Fruit fly (Drosophila melanogaster): Measurements from ENCODE around the gene CG7208.

Gene CG7208

DNA sequence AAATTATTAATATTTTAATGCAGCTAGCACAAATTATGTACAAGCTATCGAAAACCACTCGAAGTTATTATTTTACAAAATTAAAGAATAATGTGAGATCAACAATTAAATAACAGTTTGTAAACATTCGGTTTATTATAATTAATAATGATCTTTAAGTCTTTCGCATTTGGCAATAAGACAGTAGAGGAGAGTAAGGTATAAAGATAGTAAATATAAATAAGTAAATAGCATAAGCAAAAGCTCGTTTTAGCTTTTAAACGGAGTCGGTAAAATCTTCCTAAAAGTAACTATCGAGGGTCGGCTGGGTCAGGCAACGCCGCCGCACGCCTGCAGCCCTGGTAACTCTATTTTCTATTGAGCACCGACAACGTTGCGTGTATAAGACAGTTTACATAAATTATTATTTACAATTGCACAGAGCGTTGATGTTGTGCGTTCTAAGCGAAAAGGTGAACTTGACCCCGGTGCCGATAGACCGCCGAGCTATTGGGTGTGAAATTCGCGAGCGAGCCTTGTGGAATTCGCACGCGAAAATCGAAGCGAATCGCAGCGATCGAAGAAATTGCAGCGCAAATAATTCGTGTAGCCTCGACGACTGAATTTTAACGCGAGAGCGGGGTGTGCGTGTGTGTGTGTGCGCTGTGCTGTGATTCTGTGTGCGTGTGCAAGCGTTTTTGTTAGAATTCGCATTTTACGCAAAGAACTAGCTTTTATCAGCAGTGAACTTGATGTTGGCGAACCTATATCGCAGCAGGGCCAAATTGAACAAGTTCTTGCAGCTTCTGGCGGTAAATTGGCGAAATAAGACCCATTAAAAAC, 17.9 kb downstream of the CG7208 start, which contains the start of gene wrd (continued):
- TF ChIP-seq sob (GFP tag; IDR thresholded peaks at IDR 0.05) (no peak), Vsx1 (GFP tag; optimal IDR thresholded peaks at IDR 0.05) (no peak), Abd-B (GFP tag; optimal IDR thresholded peaks at IDR 0.05) (peak; percentile 29), pum (GFP tag; optimal IDR thresholded peaks at IDR 0.05) (no peak), CG1602 (GFP tag; optimal IDR thresholded peaks at IDR 0.05) (peak; percentile 35), CG34224 (GFP tag; IDR thresholded peaks at IDR 0.05; ENCODE audit: partially characterized antibody) (no peak; the same call in 2 of the 3 replicates), HLH4C (GFP tag; IDR thresholded peaks at IDR 0.05; ENCODE audit: partially characterized antibody) (no peak), HLH54F (GFP tag; optimal IDR thresholded peaks at IDR 0.05) (no peak), CG17568 (GFP tag; optimal IDR thresholded peaks at IDR 0.05) (no peak), wdn (GFP tag; IDR thresholded peaks at IDR 0.05) (no peak), CG15269 (tag; optimal IDR thresholded peaks at IDR 0.05) (no peak), sim (GFP tag; IDR thresholded peaks at IDR 0.05) (no peak), CG5953 (GFP tag; IDR thresholded peaks at IDR 0.05) (no peak), CG18764 (GFP tag; optimal IDR thresholded peaks at IDR 0.05) (no peak), salm (tag; optimal IDR thresholded peaks at IDR 0.05) (no peak), bsh (GFP tag; optimal IDR thresholded peaks at IDR 0.05) (no peak), sug (tag; optimal IDR thresholded peaks at IDR 0.05) (no peak), Trl (optimal IDR thresholded peaks at IDR 0.05) (no peak), Trl (GFP tag; optimal IDR thresholded peaks at IDR 0.05) (no peak), Ets97D (GFP tag; optimal IDR thresholded peaks at IDR 0.05) (no peak), H15 (GFP tag; IDR thresholded peaks at IDR 0.05) (no peak), Ada2b (GFP tag; IDR thresholded peaks at IDR 0.05) (no peak), ATbp (GFP tag; optimal IDR thresholded peaks at IDR 0.05) (no peak), CG16779 (GFP tag; IDR thresholded peaks at IDR 0.05) (no peak), fd3F (GFP tag; optimal IDR thresholded peaks at IDR 0.05) (no peak), CHES-1-like (GFP tag; optimal IDR thresholded peaks at IDR 0.05) (no peak), Dad (GFP tag; optimal IDR thresholded peaks at IDR 0.05) (no peak), oc (tag; optimal IDR thresholded peaks at IDR 0.05) (no peak), CG12744 (GFP tag; optimal IDR thresholded peaks at IDR 0.05) (no peak), NC2α (GFP tag; optimal IDR thresholded peaks at IDR 0.05) (no peak), shn (GFP tag; optimal IDR thresholded peaks at IDR 0.05) (no peak), CG10565 (GFP tag; optimal IDR thresholded peaks at IDR 0.05) (no peak), sisA (GFP tag; IDR thresholded peaks at IDR 0.05) (0 out of 2 replicates have a peak, but pooled peaks have one; percentile 9), CG17802 (tag; optimal IDR thresholded peaks at IDR 0.05) (no peak), onecut (GFP tag; IDR thresholded peaks at IDR 0.05) (no peak), run (tag; optimal IDR thresholded peaks at IDR 0.05) (no peak), CG1233 (GFP tag; optimal IDR thresholded peaks at IDR 0.05) (no peak), Asciz (GFP tag; optimal IDR thresholded peaks at IDR 0.05) (no peak), nerfin-2 (GFP tag; IDR thresholded peaks at IDR 0.05; ENCODE audit: partially characterized antibody) (no peak), jing (GFP tag; optimal IDR thresholded peaks at IDR 0.05) (no peak), crp (GFP tag; optimal IDR thresholded peaks at IDR 0.05) (no peak), CG8388 (GFP tag; optimal IDR thresholded peaks at IDR 0.05) (no peak), repo (GFP tag; optimal IDR thresholded peaks at IDR 0.05) (no peak), CG14050 (GFP tag; IDR thresholded peaks at IDR 0.05) (no peak), pb (GFP tag; optimal IDR thresholded peaks at IDR 0.05) (no peak), Lpt (GFP tag; optimal IDR thresholded peaks at IDR 0.05) (no peak), lilli (GFP tag; optimal IDR thresholded peaks at IDR 0.05) (peak; percentile 18), danr (GFP tag; IDR thresholded peaks at IDR 0.05) (no peak), ems (GFP tag; optimal IDR thresholded peaks at IDR 0.05) (no peak), BtbVII (GFP tag; optimal IDR thresholded peaks at IDR 0.05) (no peak)
